Worm (Caenorhabditis elegans): ENCODE results near the gene F58H1.7.

- TF ChIP-seq elt-1 (tag; optimal IDR thresholded peaks at IDR 0.05) (no peak), lin-13 (GFP tag; optimal IDR thresholded peaks at IDR 0.05) (no peak), unc-39 (tag; optimal IDR thresholded peaks at IDR 0.05) (no peak), ceh-16 (tag; optimal IDR thresholded peaks at IDR 0.05) (no peak), skn-1 (tag; optimal IDR thresholded peaks at IDR 0.05) (peak; percentile 51), nhr-25 (tag; optimal IDR thresholded peaks at IDR 0.05) (no peak), egl-27 (tag; optimal IDR thresholded peaks at IDR 0.05) (no peak), nhr-237 (tag; optimal IDR thresholded peaks at IDR 0.05) (no peak), peb-1 (tag; optimal IDR thresholded peaks at IDR 0.05) (no peak)
Observed at ce11 chrV:11941664-11942063, 23.0 kb downstream of the F58H1.7 start.
